Worm (Caenorhabditis elegans) whole organism, L1 larva: ENCODE results near the gene F26D11.13.

Source experiments
- F16B12.6 ChIP-seq: fragments of 150-350 bp; optimal IDR thresholded peaks from 2 replicates; lab custom pipeline; 2014; ENCODE audit warnings: missing biosample characterization, missing genetic modification characterization
- ama-1 ChIP-seq: fragments of 150-350 bp; optimal IDR thresholded peaks from 2 replicates; lab custom pipeline; 2014
- ceh-8 ChIP-seq: fragments of 200-800 bp; sonication (Bioruptor generic); optimal IDR thresholded peaks from 2 replicates; lab custom pipeline; 2018; ENCODE audit warnings: mild to moderate bottlenecking, missing genetic modification characterization, moderate library complexity, missing compliant biosample characterization
- dpl-1 ChIP-seq, 3 experiments: fragments of 150-350 bp in 2 of 3; sonication (generic microtip) in 1 of 3; optimal IDR thresholded peaks; 2 replicates each; lab custom pipeline; 2014 to 2017; ENCODE audit warnings: missing biosample characterization in 3 of 3, missing genetic modification characterization in 3 of 3, missing genetic modification reagents in 3 of 3
- dsc-1 ChIP-seq: sonication (generic microtip); optimal IDR thresholded peaks from 2 replicates; lab custom pipeline; 2016; ENCODE audit warnings: mild to moderate bottlenecking, missing genetic modification characterization, missing compliant biosample characterization
- egl-13 ChIP-seq: sonication (generic microtip); optimal IDR thresholded peaks from 2 replicates; lab custom pipeline; 2016; ENCODE audit warnings: missing genotype, missing genetic modification reagents, missing genetic modification characterization, missing compliant biosample characterization
- ets-5 ChIP-seq: fragments of 200-800 bp; sonication (Bioruptor generic); IDR thresholded peaks from 2 replicates; pipeline ENCODE4 v1.3.6; 2022; ENCODE audit warnings: missing genetic modification characterization, missing compliant biosample characterization
- fkh-8 ChIP-seq: sonication (generic microtip); optimal IDR thresholded peaks from 2 replicates; lab custom pipeline; 2016; ENCODE audit warnings: mild to moderate bottlenecking, missing genetic modification characterization, missing compliant biosample characterization
- grh-1 ChIP-seq: fragments of 200-800 bp; sonication (Bioruptor generic); IDR thresholded peaks from 2 replicates; pipeline ENCODE4 v1.3.6; 2022; ENCODE audit warnings: missing genetic modification reagents, missing genetic modification characterization, missing compliant biosample characterization
- hlh-17 ChIP-seq: fragments of 200-800 bp; sonication (Bioruptor generic); optimal IDR thresholded peaks from 2 replicates; lab custom pipeline; 2018; ENCODE audit warnings: missing genetic modification characterization, mild to moderate bottlenecking, missing compliant biosample characterization, moderate library complexity, borderline replicate concordance
- isw-1 ChIP-seq: fragments of 200-800 bp; sonication (Bioruptor generic); IDR thresholded peaks from 2 replicates; pipeline ENCODE4 v1.3.6; 2022; ENCODE audit warnings: missing genetic modification characterization, missing compliant biosample characterization
- lin-14 ChIP-seq: fragments of 200-800 bp; sonication (Bioruptor generic); optimal IDR thresholded peaks from 2 replicates; lab custom pipeline; 2018; ENCODE audit warnings: mild to moderate bottlenecking, missing genetic modification characterization, moderate library complexity, missing compliant biosample characterization
- lin-15B ChIP-seq: fragments of 150-350 bp; sonication (generic microtip); optimal IDR thresholded peaks from 3 replicates; lab custom pipeline; 2014; ENCODE audit warnings: missing biosample characterization, missing genetic modification characterization
- lin-39 ChIP-seq: fragments of 150-350 bp; optimal IDR thresholded peaks from 2 replicates; lab custom pipeline; 2014; ENCODE audit warnings: missing biosample characterization, missing genetic modification reagents, missing genetic modification characterization
- lsy-2 ChIP-seq, 2 experiments: fragments of 150-350 bp; optimal IDR thresholded peaks; 2 replicates each; lab custom pipeline; 2014; ENCODE audit warnings: missing biosample characterization in 2 of 2, missing genetic modification characterization in 2 of 2
- mab-9 ChIP-seq: fragments of 200-800 bp; sonication (Bioruptor generic); IDR thresholded peaks from 2 replicates; pipeline ENCODE4 v1.3.6; 2022; ENCODE audit warnings: missing genetic modification reagents, missing genetic modification characterization, missing compliant biosample characterization
- nhr-12 ChIP-seq: sonication (generic microtip); optimal IDR thresholded peaks from 2 replicates; lab custom pipeline; 2017; ENCODE audit warnings: missing biosample characterization, missing genetic modification characterization
- nhr-47 ChIP-seq: sonication (generic microtip); optimal IDR thresholded peaks from 2 replicates; lab custom pipeline; 2016; ENCODE audit warnings: mild to moderate bottlenecking, missing genetic modification characterization, moderate library complexity, missing compliant biosample characterization
- nhr-77 ChIP-seq: fragments of 150-350 bp; optimal IDR thresholded peaks from 2 replicates; lab custom pipeline; 2014; ENCODE audit warnings: missing biosample characterization, missing genetic modification characterization
- nhr-84 ChIP-seq: sonication (generic microtip); optimal IDR thresholded peaks from 2 replicates; lab custom pipeline; 2017; ENCODE audit warnings: missing biosample characterization, missing genetic modification characterization
- nhr-90 ChIP-seq: sonication (generic microtip); optimal IDR thresholded peaks from 2 replicates; lab custom pipeline; 2016; ENCODE audit warnings: mild to moderate bottlenecking, missing genetic modification characterization, missing compliant biosample characterization; ENCODE audit not compliant: poor library complexity
- pag-3 ChIP-seq: sonication (generic microtip); optimal IDR thresholded peaks from 2 replicates; lab custom pipeline; 2017; ENCODE audit warnings: missing genetic modification characterization, mild to moderate bottlenecking, missing compliant biosample characterization, antibody characterized with exemption, borderline replicate concordance; ENCODE audit not compliant: insufficient read depth
- pax-3 ChIP-seq: fragments of 200-800 bp; sonication (Bioruptor generic); optimal IDR thresholded peaks from 2 replicates; lab custom pipeline; 2018; ENCODE audit warnings: mild to moderate bottlenecking, missing genetic modification characterization, moderate library complexity, missing compliant biosample characterization
- pqm-1 ChIP-seq: sonication (generic microtip); optimal IDR thresholded peaks from 3 replicates; lab custom pipeline; 2017; ENCODE audit warnings: missing biosample characterization, missing genetic modification characterization
- sptf-1 ChIP-seq: fragments of 150-350 bp; optimal IDR thresholded peaks from 2 replicates; lab custom pipeline; 2014; ENCODE audit warnings: missing biosample characterization, missing genetic modification characterization
- swsn-7 ChIP-seq: sonication (generic microtip); optimal IDR thresholded peaks from 2 replicates; lab custom pipeline; 2016; ENCODE audit warnings: missing genetic modification characterization, missing compliant biosample characterization
- tlp-1 ChIP-seq: fragments of 150-350 bp; optimal IDR thresholded peaks from 2 replicates; lab custom pipeline; 2014; ENCODE audit warnings: missing biosample characterization, missing genetic modification characterization
- unc-30 ChIP-seq: sonication (generic microtip); optimal IDR thresholded peaks from 2 replicates; lab custom pipeline; 2017; ENCODE audit warnings: missing biosample characterization, missing genetic modification characterization
- unc-86 ChIP-seq: sonication (generic microtip); optimal IDR thresholded peaks from 2 replicates; lab custom pipeline; 2016; ENCODE audit warnings: missing genetic modification characterization, missing compliant biosample characterization
- unc-98 ChIP-seq: fragments of 200-800 bp; sonication (Bioruptor generic); IDR thresholded peaks from 2 replicates; pipeline ENCODE4 v1.3.6; 2022; ENCODE audit warnings: missing genetic modification characterization, missing compliant biosample characterization

F26D11.13 gene

DNA sequence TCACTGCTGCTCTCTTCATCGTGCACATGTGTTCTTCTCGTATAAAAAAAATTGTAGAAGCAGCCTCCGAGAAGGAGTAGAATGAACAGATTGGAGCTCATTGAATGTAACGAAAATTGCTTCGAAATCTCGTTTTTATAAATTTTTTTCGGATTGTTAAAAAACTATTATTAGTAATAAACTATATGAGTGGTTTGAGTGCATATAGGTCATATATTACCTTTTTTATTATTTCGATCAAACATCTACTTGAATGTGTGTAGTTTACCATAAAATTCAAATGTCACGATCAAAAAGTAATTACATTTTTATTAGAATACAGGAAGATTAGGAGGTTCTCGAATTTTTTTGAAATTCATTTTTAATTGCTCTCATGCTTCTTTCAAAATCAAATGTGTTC, 1.6 kb downstream of the F26D11.13 start, which contains the start of gene clec-216:
TSS of gene clec-216 (minus strand) at position 101 of the 400 bp plus-strand sequence.
- no peak for TF ChIP-seq ama-1 (lab: Kevin White, UChicago)
- TF ChIP-seq dpl-1 (GFP tag; optimal IDR thresholded peaks at IDR 0.05; lab: Kevin White, UChicago): no peak
- TF ChIP-seq pqm-1 (tag; lab: Kevin White, UChicago): no peak
- TF ChIP-seq tlp-1 (tag; lab: Kevin White, UChicago): no peak
- no peak for TF ChIP-seq nhr-12 (tag; lab: Kevin White, UChicago)
- no peak for TF ChIP-seq unc-98 (GFP tag; lab: Robert Waterston, UW)
- TF ChIP-seq swsn-7 (tag; lab: Kevin White, UChicago): no peak

DNA sequence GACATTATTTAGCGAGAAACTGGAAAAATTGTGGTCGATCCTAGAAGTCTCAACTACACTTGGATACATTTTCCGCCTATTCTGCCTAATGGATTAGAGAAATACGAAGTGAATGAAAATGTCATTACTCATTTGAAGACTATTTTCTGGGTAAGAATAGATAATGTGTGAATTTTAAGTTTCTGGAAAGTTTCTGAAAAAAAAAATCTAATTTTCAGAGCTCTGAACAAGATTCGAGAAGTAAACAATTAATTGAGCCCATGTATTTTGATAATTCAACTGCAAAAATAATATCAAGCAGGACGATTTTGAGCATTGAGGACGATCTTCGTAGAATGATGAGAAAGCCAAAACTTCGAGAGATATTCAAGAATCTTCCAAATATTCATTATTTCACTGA, 8.2 kb downstream of the F26D11.13 start:
- TF ChIP-seq lin-39 (tag; lab: Kevin White, UChicago) (no peak), dsc-1 (tag; lab: Kevin White, UChicago) (peak; percentile 48), fkh-8 (peak; percentile 14)

DNA sequence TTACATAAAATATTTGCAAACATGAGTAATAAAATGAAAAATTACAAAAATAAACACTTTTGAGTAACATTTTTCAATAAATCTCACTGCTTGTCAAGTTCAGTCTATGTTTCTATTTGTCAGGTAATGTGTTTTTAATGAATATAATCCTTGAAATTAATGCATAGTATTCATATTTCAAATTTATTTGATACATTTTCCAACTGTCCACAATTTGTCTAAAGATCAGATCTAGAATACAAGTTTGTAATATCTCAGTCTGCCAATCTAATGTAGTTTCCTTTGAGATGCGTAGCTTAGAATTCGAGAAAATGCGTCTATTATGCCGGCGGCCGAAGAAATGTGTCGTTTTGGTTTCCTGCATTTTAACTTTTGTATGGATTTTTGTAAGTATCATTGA, 10.9 kb downstream of the F26D11.13 start, which contains the start of gene Y97E10B.1:
TSS of gene Y97E10B.1 (plus strand) at position 301 of the 400 bp plus-strand sequence.
- TF ChIP-seq nhr-77 (tag; lab: Kevin White, UChicago) (no peak), pag-3 (tag; lab: Kevin White, UChicago) (no peak), ama-1 (lab: Kevin White, UChicago) (no peak), lsy-2 (tag; optimal IDR thresholded peaks at IDR 0.05; lab: Kevin White, UChicago) (no peak), lin-39 (tag; lab: Kevin White, UChicago) (no peak), egl-13 (tag; lab: Kevin White, UChicago) (no peak)

DNA sequence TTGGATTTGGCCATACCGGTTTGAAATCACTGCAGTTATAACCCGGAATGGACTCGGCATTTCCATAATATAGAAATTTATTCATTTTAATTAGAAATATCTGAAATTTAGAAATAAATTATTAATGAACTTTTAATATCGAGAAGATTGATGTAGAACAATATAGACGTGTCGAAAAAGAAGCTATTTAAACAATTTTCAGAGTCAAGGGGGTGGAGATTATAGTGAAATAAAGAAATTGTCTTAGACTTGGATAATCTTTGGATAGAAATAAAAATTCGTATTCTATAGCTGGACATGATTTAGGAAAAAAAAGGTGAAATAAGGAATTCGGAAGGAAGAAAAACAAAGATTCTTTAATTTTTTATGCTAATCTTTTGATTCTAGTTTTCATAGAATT, 14.2 kb downstream of the F26D11.13 start, which contains the start of gene srt-53:
TSS of gene srt-53 (minus strand) at position 101 of the 400 bp plus-strand sequence.
- TF ChIP-seq isw-1 (GFP tag; lab: Robert Waterston, UW) (no peak), F16B12.6 (tag; lab: Kevin White, UChicago) (no peak), nhr-90 (tag; lab: Kevin White, UChicago) (no peak), tlp-1 (tag; lab: Kevin White, UChicago) (no peak), lin-15B (tag; lab: Kevin White, UChicago) (no peak), sptf-1 (tag; lab: Kevin White, UChicago) (no peak), grh-1 (no peak), pqm-1 (tag; lab: Kevin White, UChicago) (no peak), mab-9 (no peak), lin-14 (GFP tag; lab: Kevin White, UChicago) (no peak), dsc-1 (tag; lab: Kevin White, UChicago) (no peak), hlh-17 (GFP tag; lab: Kevin White, UChicago) (no peak)

DNA sequence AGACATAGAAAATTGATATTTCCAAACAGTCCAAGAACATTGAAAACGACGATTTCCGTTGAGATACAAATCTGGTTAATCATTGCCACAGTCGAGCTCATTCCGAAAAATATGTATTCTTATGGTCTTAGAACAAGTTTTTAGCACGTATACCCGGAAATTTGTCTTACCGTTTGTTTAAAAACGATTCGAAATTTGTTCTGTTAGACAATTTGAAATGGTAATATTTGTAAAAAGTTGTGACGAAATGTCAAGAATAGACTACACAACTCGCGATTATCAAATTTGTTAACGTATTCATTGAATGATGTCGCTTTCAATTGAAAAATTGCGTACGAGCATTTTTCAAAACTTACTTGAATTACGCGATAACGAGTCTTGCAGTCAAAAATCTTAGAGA, 17.3 kb downstream of the F26D11.13 start, which contains the start of gene srsx-3:
TSS of gene srsx-3 (minus strand) at position 101 of the 400 bp plus-strand sequence.
- TF ChIP-seq pax-3 (tag; lab: Kevin White, UChicago) (no peak), mab-9 (no peak), unc-30 (tag; lab: Kevin White, UChicago) (no peak)

DNA sequence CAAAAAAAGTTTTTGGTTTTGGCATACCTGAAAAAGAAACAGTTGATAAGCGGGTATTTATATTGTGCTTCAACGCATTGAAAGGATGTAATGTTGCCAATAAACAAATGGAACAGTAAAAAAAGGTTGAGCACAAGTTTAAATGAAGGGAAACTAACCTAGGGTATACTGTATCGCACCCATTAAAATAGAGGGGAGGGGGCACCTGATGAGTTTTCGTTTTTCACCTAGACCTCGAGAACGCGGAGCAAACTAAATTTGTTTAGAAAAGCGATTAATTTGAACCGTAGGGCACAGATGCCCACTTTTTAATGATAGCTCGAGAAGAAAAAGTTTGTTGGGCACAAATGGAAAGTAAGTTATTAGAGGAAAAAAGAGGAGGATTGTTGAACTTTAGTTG, 21.5 kb downstream of the F26D11.13 start, which contains the start of gene ncx-10:
TSS of gene ncx-10 (minus strand) at position 101 of the 400 bp plus-strand sequence.
- no peak for TF ChIP-seq ceh-8 (GFP tag; lab: Kevin White, UChicago)
- TF ChIP-seq nhr-84: no peak
- TF ChIP-seq nhr-47 (tag; lab: Kevin White, UChicago): no peak
- TF ChIP-seq ets-5 (GFP tag; lab: Robert Waterston, UW): no peak
- TF ChIP-seq tlp-1 (tag; lab: Kevin White, UChicago): no peak
- TF ChIP-seq unc-86 (tag; lab: Kevin White, UChicago): no peak
- TF ChIP-seq, all 84 proteins: peak for 0
